Worm (Caenorhabditis elegans): ENCODE measurements around the gene panl-2.

panl-2 gene

ce11 chrIII:6947896-6948295 is 20.0 kb downstream of the panl-2 start:
- peak; percentile 53 for TF ChIP-seq unc-120 (tag; optimal IDR thresholded peaks at IDR 0.05; ENCODE audit: poor library complexity, severe bottlenecking)
- no peak for TF ChIP-seq snpc-4 (tag; optimal IDR thresholded peaks at IDR 0.05)
- TF ChIP-seq nhr-12 (tag; optimal IDR thresholded peaks at IDR 0.05), result no peak
- TF ChIP-seq mab-5 (tag; optimal IDR thresholded peaks at IDR 0.05), result no peak
- TF ChIP-seq ceh-39 (tag; optimal IDR thresholded peaks at IDR 0.05), result no peak
- TF ChIP-seq hlh-1 (tag; optimal IDR thresholded peaks at IDR 0.05), result peak; percentile 77
- peak; percentile 22 for TF ChIP-seq M03D4.4 (tag; optimal IDR thresholded peaks at IDR 0.05)
- no peak for TF ChIP-seq nhr-28 (tag; optimal IDR thresholded peaks at IDR 0.05)

ce11 chrIII:6946382-6946781 is 21.5 kb downstream of the panl-2 start, which contains the start of gene let-711:
let-711 (plus strand) TSS chrIII:6946718.
- TF ChIP-seq lin-32 (GFP tag; optimal IDR thresholded peaks at IDR 0.05), result no peak
- TF ChIP-seq lin-13 (tag; optimal IDR thresholded peaks at IDR 0.05), result no peak
- TF ChIP-seq hlh-1 (tag; optimal IDR thresholded peaks at IDR 0.05), result peak; percentile 58
- TF ChIP-seq nhr-237 (tag; optimal IDR thresholded peaks at IDR 0.05), result no peak

- TF ChIP-seq unc-62 (GFP tag; optimal IDR thresholded peaks at IDR 0.05) (no peak), sem-2 (GFP tag; optimal IDR thresholded peaks at IDR 0.05) (no peak), ceh-83 (GFP tag; optimal IDR thresholded peaks at IDR 0.05) (no peak), nhr-76 (tag; optimal IDR thresholded peaks at IDR 0.05) (no peak), ztf-11 (tag; optimal IDR thresholded peaks at IDR 0.05) (no peak), M03D4.4 (tag; optimal IDR thresholded peaks at IDR 0.05) (no peak), drap-1 (GFP tag; optimal IDR thresholded peaks at IDR 0.05) (no peak)
Observed at ce11 chrIII:6945747-6946146, 22.2 kb downstream of the panl-2 start, which contains the start of gene abu-13. abu-13 (minus strand) TSS chrIII:6945898.

- TF ChIP-seq nhr-2 (tag; optimal IDR thresholded peaks at IDR 0.05) (no peak), nhr-237 (tag; optimal IDR thresholded peaks at IDR 0.05) (no peak), unc-62 (GFP tag; optimal IDR thresholded peaks at IDR 0.05) (no peak), blmp-1 (tag; optimal IDR thresholded peaks at IDR 0.05) (no peak), lin-13 (tag; optimal IDR thresholded peaks at IDR 0.05) (no peak), ceh-43 (GFP tag; optimal IDR thresholded peaks at IDR 0.05) (no peak), lin-32 (GFP tag; optimal IDR thresholded peaks at IDR 0.05) (no peak), nhr-12 (tag; optimal IDR thresholded peaks at IDR 0.05) (no peak), bed-3 (GFP tag; optimal IDR thresholded peaks at IDR 0.05) (no peak), M03D4.4 (tag; optimal IDR thresholded peaks at IDR 0.05) (no peak), ham-2 (GFP tag; optimal IDR thresholded peaks at IDR 0.05) (no peak), drap-1 (GFP tag; optimal IDR thresholded peaks at IDR 0.05) (no peak), nhr-76 (tag; optimal IDR thresholded peaks at IDR 0.05) (no peak)
Observed at ce11 chrIII:6945319-6945718, 22.6 kb downstream of the panl-2 start.

ce11 chrIII:6939523-6939922 is 28.4 kb downstream of the panl-2 start, which contains the start of gene F57B9.3:
F57B9.3 (plus strand) TSS chrIII:6939823.
- TF ChIP-seq sem-2 (GFP tag; optimal IDR thresholded peaks at IDR 0.05), result no peak
- no peak for TF ChIP-seq lin-32 (GFP tag; optimal IDR thresholded peaks at IDR 0.05)
- no peak for TF ChIP-seq unc-62 (GFP tag; optimal IDR thresholded peaks at IDR 0.05)
- no peak for TF ChIP-seq zip-8 (tag; optimal IDR thresholded peaks at IDR 0.05)
- no peak for TF ChIP-seq lin-13 (tag; optimal IDR thresholded peaks at IDR 0.05)
- no peak for TF ChIP-seq bed-3 (GFP tag; optimal IDR thresholded peaks at IDR 0.05)
- no peak for TF ChIP-seq ces-1 (GFP tag; optimal IDR thresholded peaks at IDR 0.05)
- no peak for TF ChIP-seq ceh-43 (GFP tag; optimal IDR thresholded peaks at IDR 0.05)
- no peak for TF ChIP-seq snpc-4 (tag; optimal IDR thresholded peaks at IDR 0.05)
- TF ChIP-seq ceh-83 (GFP tag; optimal IDR thresholded peaks at IDR 0.05), result no peak
- no peak for TF ChIP-seq mls-2 (tag; optimal IDR thresholded peaks at IDR 0.05)
- no peak for TF ChIP-seq unc-39 (tag; optimal IDR thresholded peaks at IDR 0.05)

- TF ChIP-seq ztf-11 (tag; optimal IDR thresholded peaks at IDR 0.05), result no peak
- TF ChIP-seq unc-62 (GFP tag; optimal IDR thresholded peaks at IDR 0.05), result no peak
Observed at ce11 chrIII:6935269-6936017, 32.5 kb downstream of the panl-2 start, which contains the start of the genes F57B9.8 and coq-2. F57B9.8 (minus strand) TSS chrIII:6935319. coq-2 (plus strand) TSS chrIII:6935967.

- TF ChIP-seq snpc-4 (tag; optimal IDR thresholded peaks at IDR 0.05) (no peak), elt-1 (tag; optimal IDR thresholded peaks at IDR 0.05; ENCODE audit: borderline replicate concordance, insufficient read depth) (no peak), drap-1 (GFP tag; optimal IDR thresholded peaks at IDR 0.05) (no peak), lsy-2 (tag; optimal IDR thresholded peaks at IDR 0.05) (no peak), nhr-12 (tag; optimal IDR thresholded peaks at IDR 0.05) (no peak), unc-120 (tag; optimal IDR thresholded peaks at IDR 0.05; ENCODE audit: poor library complexity, severe bottlenecking) (no peak), ces-1 (GFP tag; optimal IDR thresholded peaks at IDR 0.05) (no peak), flh-1 (GFP tag; optimal IDR thresholded peaks at IDR 0.05) (no peak), cnd-1 (tag; optimal IDR thresholded peaks at IDR 0.05) (no peak), unc-39 (tag; optimal IDR thresholded peaks at IDR 0.05) (no peak), ceh-83 (GFP tag; optimal IDR thresholded peaks at IDR 0.05) (no peak), tbx-8 (GFP tag; optimal IDR thresholded peaks at IDR 0.05) (no peak), lin-13 (tag; optimal IDR thresholded peaks at IDR 0.05) (no peak), sem-2 (GFP tag; optimal IDR thresholded peaks at IDR 0.05) (no peak), nhr-237 (tag; optimal IDR thresholded peaks at IDR 0.05) (no peak), sptf-1 (tag; optimal IDR thresholded peaks at IDR 0.05) (no peak), ztf-11 (tag; optimal IDR thresholded peaks at IDR 0.05) (no peak)
Observed at ce11 chrIII:6931896-6932295, 36.0 kb downstream of the panl-2 start, which contains the start of gene byn-1. byn-1 (plus strand) TSS chrIII:6932001.
